Fruit fly (Drosophila melanogaster): Measurements from ENCODE around the gene CG9399.

Gene CG9399

dm6 chr3R:9573812-9574587 lies at the start of gene CG9399 (continued):
- TF ChIP-seq inv (GFP tag; IDR thresholded peaks at IDR 0.05; ENCODE audit: partially characterized antibody) (peak; percentile 44; the same call in 1 of the 2 replicates), Fer3 (tag; optimal IDR thresholded peaks at IDR 0.05) (peak; percentile 96), jigr1 (GFP tag; IDR thresholded peaks at IDR 0.05) (peak; percentile 93), dimm (GFP tag; IDR thresholded peaks at IDR 0.05) (peak; percentile 97), Med (GFP tag) (peak; percentile 99), CG3847 (GFP tag; IDR thresholded peaks at IDR 0.05) (peak; percentile 97), CG17328 (GFP tag; IDR thresholded peaks at IDR 0.05) (peak; percentile 98), Camta (GFP tag; optimal IDR thresholded peaks at IDR 0.05) (peak; percentile 90), CG13287 (GFP tag; IDR thresholded peaks at IDR 0.05; ENCODE audit: partially characterized antibody) (peak; percentile 27; the same call in 1 of the 2 replicates), zen2 (GFP tag; IDR thresholded peaks at IDR 0.05; ENCODE audit: partially characterized antibody) (no peak), ham (GFP tag; IDR thresholded peaks at IDR 0.05) (peak; percentile 88), CG15479 (GFP tag; optimal IDR thresholded peaks at IDR 0.05) (peak; percentile 70), Usf (GFP tag; optimal IDR thresholded peaks at IDR 0.05) (peak; percentile 94), CG11398 (GFP tag; optimal IDR thresholded peaks at IDR 0.05) (peak; percentile 74), pros (GFP tag; optimal IDR thresholded peaks at IDR 0.05) (peak; percentile 24), Eip74EF (GFP tag; optimal IDR thresholded peaks at IDR 0.05) (peak in 1 of 2 experiments; percentile 99), CG7928 (GFP tag; optimal IDR thresholded peaks at IDR 0.05) (peak; percentile 72), CG12391 (tag; optimal IDR thresholded peaks at IDR 0.05) (peak; percentile 99), chif (GFP tag; optimal IDR thresholded peaks at IDR 0.05) (peak; percentile 94 to 96), gcm2 (GFP tag; optimal IDR thresholded peaks at IDR 0.05) (peak; percentile 96), maf-S (GFP tag; optimal IDR thresholded peaks at IDR 0.05) (peak; percentile 90), cas (GFP tag; IDR thresholded peaks at IDR 0.05) (peak; percentile 95), Antp (GFP tag; optimal IDR thresholded peaks at IDR 0.05) (peak; percentile 91), fd64A (GFP tag; optimal IDR thresholded peaks at IDR 0.05) (peak; percentile 84), Lim3 (GFP tag; IDR thresholded peaks at IDR 0.05) (peak; percentile 94), Xbp1 (GFP tag; optimal IDR thresholded peaks at IDR 0.05) (peak; percentile 99), CG18262 (tag; optimal IDR thresholded peaks at IDR 0.05) (peak; percentile 97), CG17385 (GFP tag; optimal IDR thresholded peaks at IDR 0.05) (peak; percentile 94), ftz-f1 (GFP tag; optimal IDR thresholded peaks at IDR 0.05) (peak; percentile 60), stwl (tag; optimal IDR thresholded peaks at IDR 0.05) (peak; percentile 83), CG7987 (GFP tag; optimal IDR thresholded peaks at IDR 0.05) (peak; percentile 92), twi (tag; optimal IDR thresholded peaks at IDR 0.05) (peak; percentile 92), wek (GFP tag; optimal IDR thresholded peaks at IDR 0.05) (peak; percentile 77), pzg (GFP tag; optimal IDR thresholded peaks at IDR 0.05) (peak; percentile 59), zfh2 (GFP tag; optimal IDR thresholded peaks at IDR 0.05) (peak; percentile 94), CG7372 (GFP tag; IDR thresholded peaks at IDR 0.05) (peak; percentile 97), Rx (GFP tag; IDR thresholded peaks at IDR 0.05) (peak; percentile 98), CG15696 (tag; optimal IDR thresholded peaks at IDR 0.05) (peak; percentile 92), schlank (tag; optimal IDR thresholded peaks at IDR 0.05) (peak; percentile 86), CG13296 (GFP tag; optimal IDR thresholded peaks at IDR 0.05) (peak; percentile 93), CG7357 (GFP tag; IDR thresholded peaks at IDR 0.05) (peak; percentile 92), Side (GFP tag; optimal IDR thresholded peaks at IDR 0.05) (peak; percentile 82), Optix (GFP tag; IDR thresholded peaks at IDR 0.05) (peak; percentile 98), CG42726 (GFP tag; IDR thresholded peaks at IDR 0.05; ENCODE audit: partially characterized antibody) (peak; percentile 62; the same call in 1 of the 2 replicates), Bteb2 (GFP tag; optimal IDR thresholded peaks at IDR 0.05) (peak; percentile 92), gcm (GFP tag; optimal IDR thresholded peaks at IDR 0.05) (peak; percentile 98), CG8478 (optimal IDR thresholded peaks at IDR 0.05) (no peak), ssp (GFP tag; IDR thresholded peaks at IDR 0.05) (peak; percentile 93), CG6254 (GFP tag; optimal IDR thresholded peaks at IDR 0.05) (peak; percentile 93)

All from whole organism, embryonic.